Fruit fly (Drosophila melanogaster): ENCODE measurements around the gene serp.

Gene serp

DNA sequence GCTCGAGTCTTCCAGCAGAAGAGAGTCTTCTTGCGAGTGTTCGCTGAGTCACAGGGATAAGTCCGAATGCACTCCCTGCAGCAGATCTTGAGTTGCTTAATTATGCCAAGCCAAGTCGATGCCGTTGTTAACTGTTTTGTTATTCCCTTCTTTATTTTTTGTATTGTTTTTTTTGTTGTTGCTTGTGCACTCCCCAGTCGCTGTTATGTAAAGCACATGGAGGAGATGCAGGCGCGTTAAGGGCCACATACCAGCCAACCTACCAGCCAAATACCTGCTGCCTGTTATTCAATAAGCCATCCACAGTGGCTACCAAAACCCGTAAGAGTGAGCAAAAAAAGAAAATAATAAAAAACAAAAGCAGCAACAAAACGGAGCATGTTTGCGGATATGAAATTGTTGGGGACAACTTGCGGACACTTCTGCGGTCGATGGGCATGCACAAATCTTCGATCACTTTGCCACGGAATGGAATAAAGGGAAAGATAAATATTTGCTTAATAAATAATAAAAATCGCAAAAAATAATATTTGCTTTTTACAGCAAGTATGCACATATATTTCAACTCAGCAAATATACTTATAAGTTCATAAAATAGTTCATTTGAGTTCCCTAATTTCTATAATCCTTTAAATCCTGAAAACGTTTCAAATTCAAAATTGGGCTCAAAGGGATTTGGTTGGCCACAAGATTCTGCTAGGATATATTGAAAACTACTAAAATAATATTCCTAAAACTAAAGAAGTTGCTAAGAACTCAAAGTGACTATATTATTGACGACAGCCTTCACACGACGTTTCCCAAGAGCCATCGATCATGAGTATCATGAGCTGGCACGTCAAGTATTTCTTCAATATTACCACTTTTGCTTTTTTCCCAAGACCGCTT is 11.5 kb downstream of the serp start:
- TF ChIP-seq Dll (optimal IDR thresholded peaks at IDR 0.05) (no peak), pan (optimal IDR thresholded peaks at IDR 0.05) (no peak), EcR (GFP tag; optimal IDR thresholded peaks at IDR 0.05) (no peak), CG8478 (optimal IDR thresholded peaks at IDR 0.05) (no peak), psq (optimal IDR thresholded peaks at IDR 0.05) (no peak), usp (GFP tag; optimal IDR thresholded peaks at IDR 0.05) (no peak)

DNA sequence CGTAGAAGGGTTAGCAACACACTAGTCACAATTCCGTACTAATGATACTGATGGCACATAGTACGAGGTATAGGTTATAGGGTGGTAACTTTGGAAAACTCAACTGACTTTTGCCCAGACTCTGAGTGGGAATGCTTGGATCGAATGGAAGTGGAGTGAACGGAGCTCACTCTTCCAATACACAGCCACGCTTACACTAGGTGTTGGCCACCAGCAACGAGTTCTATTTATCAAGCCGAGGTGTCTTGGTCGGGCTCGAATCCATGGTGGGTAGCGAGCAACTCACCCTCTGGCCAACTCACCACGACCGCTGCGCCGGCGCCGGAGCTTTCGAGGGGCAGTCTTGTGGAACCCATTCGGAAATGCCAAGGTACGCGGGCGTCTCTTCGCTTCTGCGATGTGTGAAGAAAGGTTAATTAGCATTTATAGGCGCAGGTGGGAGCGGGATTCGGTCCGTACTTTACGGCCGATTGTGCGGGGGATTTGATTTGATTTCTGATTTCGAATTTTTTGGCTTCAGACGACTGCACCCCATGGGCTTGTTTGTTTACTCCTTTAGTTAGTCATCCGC is 12.7 kb downstream of the serp start, which contains the start of gene verm:
TSS of gene verm (minus strand) at position 204 of the 571 bp plus-strand sequence.
- TF ChIP-seq EcR (GFP tag; optimal IDR thresholded peaks at IDR 0.05) (no peak), Dll (optimal IDR thresholded peaks at IDR 0.05) (no peak), psq (optimal IDR thresholded peaks at IDR 0.05) (no peak), pan (optimal IDR thresholded peaks at IDR 0.05) (no peak), usp (GFP tag; optimal IDR thresholded peaks at IDR 0.05) (no peak), CG8478 (optimal IDR thresholded peaks at IDR 0.05) (no peak)

DNA sequence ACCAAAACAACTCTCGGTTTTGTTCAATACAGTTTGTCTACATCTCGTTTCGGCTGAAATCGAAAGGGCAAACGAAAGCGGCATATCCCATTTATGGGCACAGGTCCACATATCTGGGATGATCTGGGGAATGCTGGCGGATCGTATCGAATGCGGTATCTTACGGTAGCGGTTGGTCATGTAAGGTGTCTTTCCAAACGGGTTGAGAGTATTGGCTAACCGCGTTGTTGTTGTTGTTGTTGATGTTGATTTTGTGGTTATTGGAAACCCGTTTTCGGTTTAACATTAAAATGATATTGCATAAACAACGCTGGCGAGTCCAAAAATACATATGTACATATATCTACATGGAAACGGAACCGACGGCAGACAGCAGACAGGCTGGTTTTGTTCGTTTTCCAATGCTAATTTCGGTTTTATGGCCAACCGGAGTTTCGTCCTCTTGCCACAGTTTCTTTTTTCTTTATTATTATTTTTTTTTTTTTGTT is 13.6 kb downstream of the serp start:
- no peak for TF ChIP-seq usp (GFP tag; optimal IDR thresholded peaks at IDR 0.05)
- TF ChIP-seq Dll (optimal IDR thresholded peaks at IDR 0.05) = no peak
- no peak for TF ChIP-seq CG8478 (optimal IDR thresholded peaks at IDR 0.05)
- TF ChIP-seq pan (optimal IDR thresholded peaks at IDR 0.05) = no peak
- no peak for TF ChIP-seq EcR (GFP tag; optimal IDR thresholded peaks at IDR 0.05)
- TF ChIP-seq psq (optimal IDR thresholded peaks at IDR 0.05) = no peak

DNA sequence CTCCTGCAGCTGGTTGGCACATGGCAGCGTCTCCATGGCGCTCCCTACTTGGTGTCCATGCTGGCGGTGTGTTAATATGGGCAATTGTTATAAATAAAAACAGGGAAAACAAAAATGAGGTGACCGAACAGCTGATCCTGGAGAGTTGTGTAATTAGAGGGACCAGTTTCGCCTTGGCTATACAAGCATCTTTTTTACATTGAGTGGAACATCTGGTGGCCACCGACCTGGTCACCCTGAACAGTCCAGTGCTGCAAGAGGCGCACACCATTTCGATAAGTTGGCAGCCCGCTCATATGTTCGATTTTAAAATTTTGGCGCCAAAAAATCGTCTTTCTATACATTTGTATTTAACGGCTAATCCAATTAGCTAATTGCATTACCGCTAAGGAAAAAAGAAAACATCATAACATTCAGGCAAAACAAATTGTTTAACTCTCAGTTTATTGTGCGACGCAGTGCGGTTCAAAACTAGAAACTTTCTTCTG is 20.6 kb downstream of the serp start, which contains the start of the genes CG8765 and Gbeta76C:
TSS of gene CG8765 (minus strand) at position 154 of the 488 bp plus-strand sequence.
TSS of gene Gbeta76C (plus strand) at position 438 of the 488 bp plus-strand sequence.
- TF ChIP-seq usp (GFP tag; optimal IDR thresholded peaks at IDR 0.05) = no peak
- no peak for TF ChIP-seq CG8478 (optimal IDR thresholded peaks at IDR 0.05)
- no peak for TF ChIP-seq pan (optimal IDR thresholded peaks at IDR 0.05)
- TF ChIP-seq psq (optimal IDR thresholded peaks at IDR 0.05) = no peak
- no peak for TF ChIP-seq Dll (optimal IDR thresholded peaks at IDR 0.05)
- no peak for TF ChIP-seq EcR (GFP tag; optimal IDR thresholded peaks at IDR 0.05)

DNA sequence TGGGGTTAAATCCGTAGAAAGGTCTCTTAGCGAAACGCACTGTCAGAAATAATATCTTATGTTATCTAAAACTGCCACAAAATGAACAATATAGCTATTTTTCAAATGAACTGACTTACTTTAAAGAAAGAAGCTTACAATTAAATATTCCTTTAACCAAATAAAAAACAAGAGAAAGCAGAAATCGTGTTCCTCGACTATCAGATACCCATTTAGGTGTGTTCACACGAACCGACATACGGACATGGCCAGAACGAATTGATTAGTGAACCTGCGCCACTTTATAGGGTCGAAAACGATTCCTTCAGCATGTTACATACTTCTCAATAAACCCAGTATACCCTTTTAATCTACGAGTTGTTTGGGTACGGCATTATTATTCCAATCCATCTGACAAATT is 24.3 kb downstream of the serp start:
- TF ChIP-seq CG8478 (optimal IDR thresholded peaks at IDR 0.05) (no peak), Dll (optimal IDR thresholded peaks at IDR 0.05) (no peak), pan (optimal IDR thresholded peaks at IDR 0.05) (no peak), usp (GFP tag; optimal IDR thresholded peaks at IDR 0.05) (no peak), EcR (GFP tag; optimal IDR thresholded peaks at IDR 0.05) (no peak), psq (optimal IDR thresholded peaks at IDR 0.05) (no peak)

DNA sequence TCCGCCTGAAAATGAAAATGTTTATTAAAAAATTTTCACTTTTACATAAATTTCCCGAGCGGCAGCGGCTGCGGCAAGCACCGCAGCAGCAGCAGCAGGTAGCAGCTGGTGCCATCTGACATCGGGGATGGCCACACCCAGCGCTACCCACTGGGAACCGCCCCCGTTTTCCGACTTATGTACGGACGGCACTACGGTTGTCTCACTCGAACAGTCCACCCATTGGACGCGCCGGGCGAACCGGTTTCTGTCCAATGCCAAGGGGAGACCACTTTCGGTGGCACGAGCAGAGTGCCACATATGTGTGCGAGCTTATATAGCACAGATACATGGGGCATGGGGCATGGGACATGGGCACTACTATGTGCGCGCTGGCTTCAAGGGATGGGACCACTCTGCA is 24.9 kb downstream of the serp start:
- TF ChIP-seq pan (optimal IDR thresholded peaks at IDR 0.05) (no peak), EcR (GFP tag; optimal IDR thresholded peaks at IDR 0.05) (no peak), psq (optimal IDR thresholded peaks at IDR 0.05) (no peak), Dll (optimal IDR thresholded peaks at IDR 0.05) (no peak), CG8478 (optimal IDR thresholded peaks at IDR 0.05) (no peak), usp (GFP tag; optimal IDR thresholded peaks at IDR 0.05) (no peak)

DNA sequence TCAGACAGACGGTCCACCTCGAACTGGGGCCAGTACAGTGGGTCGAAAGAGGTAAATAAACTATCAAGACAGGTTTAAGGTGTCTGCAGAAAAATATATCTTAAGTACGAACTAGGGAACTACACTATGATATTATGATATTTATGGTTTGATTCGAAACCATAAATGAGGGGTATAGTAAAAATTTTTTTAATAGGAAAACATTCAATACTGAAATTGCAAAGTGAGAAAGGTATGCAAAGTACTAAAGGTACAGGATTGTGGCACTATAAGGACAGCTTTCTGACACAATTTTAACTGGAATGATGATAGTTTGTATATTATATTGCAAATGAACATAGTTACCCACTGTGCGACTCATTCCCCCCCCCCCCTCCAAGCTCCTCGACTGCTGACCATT is 31.8 kb downstream of the serp start:
- TF ChIP-seq usp (GFP tag; optimal IDR thresholded peaks at IDR 0.05) (no peak), psq (optimal IDR thresholded peaks at IDR 0.05) (no peak), Dll (optimal IDR thresholded peaks at IDR 0.05) (no peak), pan (optimal IDR thresholded peaks at IDR 0.05) (no peak), CG8478 (optimal IDR thresholded peaks at IDR 0.05) (no peak), EcR (GFP tag; optimal IDR thresholded peaks at IDR 0.05) (no peak)

DNA sequence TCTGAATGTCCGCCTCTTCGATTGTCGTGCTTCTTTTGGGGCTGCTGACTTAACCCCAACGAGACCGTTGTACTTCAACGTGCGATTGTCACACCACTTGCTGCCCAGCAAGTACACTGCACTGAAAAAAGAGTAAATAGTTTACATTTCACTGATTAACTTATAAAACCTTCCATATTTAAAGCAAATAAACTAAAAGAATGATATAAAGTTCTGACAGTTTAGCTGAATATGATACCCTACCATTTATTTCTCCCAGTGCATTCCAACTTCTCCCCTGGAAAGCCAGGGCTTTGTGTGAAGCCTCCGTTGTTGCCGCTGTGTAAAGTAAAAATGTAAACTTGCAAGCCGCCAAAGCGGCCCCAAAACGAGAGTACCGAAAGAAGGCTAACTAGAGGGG is 33.5 kb downstream of the serp start:
- TF ChIP-seq psq (optimal IDR thresholded peaks at IDR 0.05) (no peak), EcR (GFP tag; optimal IDR thresholded peaks at IDR 0.05) (no peak), usp (GFP tag; optimal IDR thresholded peaks at IDR 0.05) (no peak), pan (optimal IDR thresholded peaks at IDR 0.05) (no peak), Dll (optimal IDR thresholded peaks at IDR 0.05) (no peak), CG8478 (optimal IDR thresholded peaks at IDR 0.05) (no peak)

DNA sequence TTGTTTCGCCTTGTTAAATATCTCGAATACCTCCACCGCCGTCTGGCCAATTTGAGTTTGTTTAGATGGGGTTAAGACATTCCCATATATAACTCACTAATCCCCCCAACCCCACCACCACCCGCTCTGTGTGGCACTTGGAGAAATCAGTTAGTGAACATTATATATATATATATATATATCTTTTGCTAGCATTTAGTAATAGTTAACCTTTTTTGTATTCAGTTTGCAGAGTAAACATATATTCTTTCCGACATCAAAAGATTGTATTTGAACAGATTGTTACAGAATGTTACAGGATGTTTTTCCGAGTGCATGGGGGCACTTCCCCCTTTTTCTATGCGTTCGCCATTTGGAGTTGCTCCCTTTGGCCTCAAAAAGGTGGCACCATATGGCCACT is 37.3 kb downstream of the serp start:
- no peak for TF ChIP-seq usp (GFP tag; optimal IDR thresholded peaks at IDR 0.05)
- TF ChIP-seq Dll (optimal IDR thresholded peaks at IDR 0.05) = no peak
- TF ChIP-seq pan (optimal IDR thresholded peaks at IDR 0.05) = no peak
- TF ChIP-seq EcR (GFP tag; optimal IDR thresholded peaks at IDR 0.05) = no peak
- TF ChIP-seq psq (optimal IDR thresholded peaks at IDR 0.05) = no peak

DNA sequence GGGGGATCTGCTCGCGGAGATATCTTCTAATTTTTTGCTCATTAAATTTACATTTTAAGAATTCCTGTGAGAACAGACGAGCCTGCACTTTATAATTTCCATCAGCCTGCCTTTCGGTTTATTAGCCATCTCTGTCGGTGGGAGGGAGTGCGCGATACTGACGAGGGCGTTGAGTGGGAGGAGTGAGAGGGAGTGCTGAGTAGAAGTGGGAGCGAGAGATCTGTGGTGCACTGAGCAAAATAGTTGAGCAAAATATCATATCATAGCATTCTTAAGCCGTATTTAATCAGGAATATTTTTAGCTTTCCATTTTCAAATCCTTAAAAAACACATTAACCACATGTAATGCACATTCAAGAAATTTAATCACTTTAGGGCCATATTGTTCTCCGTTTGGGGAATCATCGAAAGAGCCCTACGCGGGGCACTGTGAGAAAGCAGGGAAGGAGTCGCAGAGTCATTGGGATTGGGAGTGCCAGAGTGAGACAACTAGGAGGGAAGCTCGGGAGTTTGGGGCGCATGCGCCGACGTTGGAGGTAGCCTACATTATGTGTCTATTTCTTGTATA is 42.7 kb downstream of the serp start:
- no peak for TF ChIP-seq usp (GFP tag; optimal IDR thresholded peaks at IDR 0.05)
- no peak for TF ChIP-seq psq (optimal IDR thresholded peaks at IDR 0.05)
- TF ChIP-seq CG8478 (optimal IDR thresholded peaks at IDR 0.05) = no peak
- no peak for TF ChIP-seq EcR (GFP tag; optimal IDR thresholded peaks at IDR 0.05)

DNA sequence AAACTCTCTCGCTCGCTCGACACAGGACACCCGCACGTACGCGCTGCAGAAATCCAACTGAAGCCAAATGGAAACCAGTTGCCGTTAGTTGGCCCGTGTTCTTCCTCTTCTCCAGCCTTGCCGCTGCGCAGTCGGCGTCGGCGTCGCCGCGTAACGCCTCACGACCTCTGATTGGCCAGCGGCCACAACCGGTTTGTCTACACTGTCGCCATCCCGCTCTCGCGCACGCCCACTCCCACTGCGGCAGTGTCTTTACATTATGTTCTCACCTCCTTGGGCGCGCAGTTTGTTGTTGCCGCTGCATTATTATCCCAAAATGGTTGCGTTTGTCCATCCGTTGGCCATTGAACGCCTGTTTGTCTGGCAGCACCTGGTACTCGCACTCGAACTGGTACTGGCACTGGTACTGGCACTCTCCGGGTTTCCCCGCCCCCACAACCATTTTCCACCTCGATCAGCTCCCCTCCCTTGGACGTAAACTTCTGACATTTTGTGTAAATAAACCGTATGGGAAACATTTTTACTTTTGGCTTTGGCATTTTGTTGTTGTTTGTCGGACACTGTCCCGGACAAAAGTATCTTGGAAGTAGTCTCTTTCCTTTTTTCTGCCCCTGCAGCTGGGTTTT is 44.1 kb downstream of the serp start, which contains the start of gene tey:
TSS of gene tey (minus strand) at position 500 of the 626 bp plus-strand sequence.
- TF ChIP-seq CG8478 (optimal IDR thresholded peaks at IDR 0.05) = no peak
- peak; percentile 59 for TF ChIP-seq Dll (optimal IDR thresholded peaks at IDR 0.05)
- TF ChIP-seq pan (optimal IDR thresholded peaks at IDR 0.05) = no peak
